Fruit fly (Drosophila melanogaster): ENCODE data around the gene CG3119.

The CG3119 gene

DNA sequence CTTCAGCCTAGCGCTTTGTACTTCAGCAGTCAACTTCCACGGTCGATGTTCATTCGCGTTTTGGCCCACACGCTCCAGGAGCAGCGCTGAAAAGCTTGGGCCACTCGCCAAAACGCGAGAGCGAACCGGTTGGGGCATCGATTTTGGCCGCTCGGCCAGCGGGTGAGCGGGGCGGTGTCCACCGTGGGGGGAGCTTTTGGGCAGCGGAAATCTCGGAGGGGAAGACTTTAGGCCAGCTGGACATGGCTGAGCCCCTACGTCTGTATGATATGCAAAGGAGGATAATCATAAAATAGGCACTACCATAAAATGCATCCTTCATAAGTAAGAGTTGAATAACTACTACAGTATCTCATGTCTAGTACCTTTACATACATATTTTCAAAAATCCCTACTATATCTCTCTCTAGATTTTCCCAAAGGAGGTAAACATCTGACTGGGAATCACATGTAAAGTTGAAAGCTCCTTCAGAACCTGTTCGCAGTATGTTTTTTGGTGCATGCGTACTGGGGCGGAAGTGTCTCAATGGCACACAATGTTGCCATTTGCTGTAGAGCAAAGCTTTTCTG, 37.6 kb downstream of the CG3119 start, which contains the start of gene Syt1:
Gene Syt1, minus strand, starts transcription at position 71 of the 570 bp plus-strand sequence.
- TF ChIP-seq Abd-B (GFP tag; optimal IDR thresholded peaks at IDR 0.05), result no peak
- no peak for TF ChIP-seq CG32264 (GFP tag; optimal IDR thresholded peaks at IDR 0.05)
- no peak for TF ChIP-seq usp (GFP tag; optimal IDR thresholded peaks at IDR 0.05)
- TF ChIP-seq br (GFP tag; optimal IDR thresholded peaks at IDR 0.05), result no peak
- TF ChIP-seq Mio (GFP tag; optimal IDR thresholded peaks at IDR 0.05), result no peak
- no peak for TF ChIP-seq ey (GFP tag; optimal IDR thresholded peaks at IDR 0.05)
- TF ChIP-seq jim (GFP tag; optimal IDR thresholded peaks at IDR 0.05), result no peak
- no peak for TF ChIP-seq Jra (GFP tag; optimal IDR thresholded peaks at IDR 0.05)
- TF ChIP-seq Myc (optimal IDR thresholded peaks at IDR 0.05), result no peak
- no peak for TF ChIP-seq psq (GFP tag; optimal IDR thresholded peaks at IDR 0.05)

DNA sequence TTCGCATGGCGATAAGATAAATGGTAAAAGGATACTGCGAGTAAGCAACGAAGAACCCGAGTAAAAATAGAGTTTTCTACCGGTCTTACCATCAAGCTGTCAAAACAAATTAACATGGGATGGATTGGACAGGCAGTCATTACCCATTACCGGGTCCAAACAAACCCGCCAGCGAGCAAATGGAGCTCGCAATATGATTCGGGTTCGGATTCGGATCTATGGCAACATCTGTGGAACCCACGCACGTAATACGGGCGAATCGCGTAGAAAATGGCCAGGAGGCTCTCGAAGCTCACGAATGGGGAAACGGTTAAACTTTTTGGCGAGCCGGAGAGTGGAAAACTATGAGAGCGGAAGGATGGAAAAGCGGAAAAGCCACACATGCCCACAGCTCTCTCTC, 40.4 kb downstream of the CG3119 start:
- TF ChIP-seq Hr78 (GFP tag; optimal IDR thresholded peaks at IDR 0.05), result no peak

All from whole organism, wandering third instar larva.